Worm (Caenorhabditis elegans) whole organism, late embryonic: Measurements from ENCODE around the gene F29A7.3.

Experiments used
- nfya-1 ChIP-seq: sonication (generic microtip); optimal IDR thresholded peaks from 2 replicates; lab custom pipeline; 2017; ENCODE audit warnings: missing genetic modification characterization, mild to moderate bottlenecking, missing compliant biosample characterization, antibody characterized with exemption, moderate library complexity
- pqm-1 ChIP-seq: sonication (generic microtip); optimal IDR thresholded peaks from 2 replicates; lab custom pipeline; 2016; ENCODE audit warnings: missing genetic modification characterization, missing compliant biosample characterization
- tbx-2 ChIP-seq: sonication (generic microtip); optimal IDR thresholded peaks from 2 replicates; lab custom pipeline; 2016; ENCODE audit warnings: missing genetic modification characterization, missing compliant biosample characterization
- tbx-7 ChIP-seq: sonication (generic microtip); optimal IDR thresholded peaks from 2 replicates; lab custom pipeline; 2016; ENCODE audit warnings: missing genotype, missing genetic modification characterization, missing compliant biosample characterization

ce11 chrII:2707872-2708271, 45.2 kb upstream of the F29A7.3 start, which contains the start of gene Y47G7B.2:
- TF ChIP-seq pqm-1 (tag; lab: Kevin White, UChicago) (no peak), tbx-7 (tag; lab: Kevin White, UChicago) (no peak), nfya-1 (no peak), tbx-2 (tag; lab: Kevin White, UChicago) (no peak)
